Worm (Caenorhabditis elegans): ENCODE results near the gene aexr-2.

ce11 chrX:6603098-6603497 is 28.2 kb downstream of the aexr-2 start, which contains the start of gene F23G4.1:
- TF ChIP-seq mcd-1 (GFP tag; IDR thresholded peaks at IDR 0.05) = no peak
- no peak for TF ChIP-seq unc-62 (GFP tag; optimal IDR thresholded peaks at IDR 0.05)
- no peak for TF ChIP-seq nhr-120 (GFP tag; IDR thresholded peaks at IDR 0.05)
- no peak for TF ChIP-seq F33H1.4 (GFP tag; IDR thresholded peaks at IDR 0.05)
